Fruit fly (Drosophila melanogaster): ENCODE results near the gene zuc.
A peak's percentile ranks its signal among the peaks of the same experiment; 100 is the strongest.

zuc gene

DNA sequence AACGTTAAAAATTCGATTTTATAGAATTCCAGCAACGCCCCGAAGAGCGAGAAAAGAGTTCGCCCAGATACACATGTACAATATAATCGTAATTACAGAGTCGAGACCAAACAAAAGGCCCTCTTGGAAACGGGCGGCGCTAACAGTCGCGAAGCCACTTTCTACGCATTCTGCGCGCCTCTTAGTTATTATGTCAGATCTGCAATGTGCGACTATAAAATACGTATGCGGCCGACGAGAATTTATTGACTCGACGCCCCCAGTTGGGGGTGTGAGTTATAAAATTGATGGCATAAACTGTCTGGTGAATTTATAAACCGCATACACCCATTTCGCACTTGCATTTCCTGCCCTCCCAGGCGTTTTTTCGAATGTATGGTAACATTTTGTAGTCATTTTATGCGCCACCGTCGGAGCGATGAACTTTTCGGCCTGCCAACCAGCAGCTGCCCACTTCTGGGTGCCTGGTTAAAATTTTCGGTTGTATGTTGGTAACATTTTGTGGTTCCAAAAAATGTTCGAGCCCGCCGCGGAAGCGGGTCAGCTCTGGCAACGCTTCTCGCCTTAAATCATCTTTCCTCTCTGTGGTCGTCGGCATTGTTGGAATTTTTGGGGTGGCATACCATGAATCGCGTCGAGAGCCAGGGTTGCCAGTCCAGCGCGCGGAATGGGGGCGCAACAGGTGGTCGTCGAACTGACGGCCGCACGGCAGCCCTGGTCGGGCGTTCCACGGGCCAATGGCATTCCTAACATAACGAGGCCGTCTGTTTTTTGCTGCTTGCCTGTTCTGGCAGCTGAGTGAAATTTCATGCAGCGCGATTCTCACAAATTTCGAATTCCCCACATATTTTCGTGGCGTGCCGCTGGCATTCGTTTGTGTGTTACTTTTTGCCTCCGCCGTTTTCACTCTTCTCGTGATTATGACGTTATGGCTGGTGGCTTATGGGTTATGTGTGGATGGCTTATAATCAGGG is 22.3 kb upstream of the zuc start:
- no peak for TF ChIP-seq CG17801 (GFP tag; optimal IDR thresholded peaks at IDR 0.05; ENCODE audit: partially characterized antibody)

DNA sequence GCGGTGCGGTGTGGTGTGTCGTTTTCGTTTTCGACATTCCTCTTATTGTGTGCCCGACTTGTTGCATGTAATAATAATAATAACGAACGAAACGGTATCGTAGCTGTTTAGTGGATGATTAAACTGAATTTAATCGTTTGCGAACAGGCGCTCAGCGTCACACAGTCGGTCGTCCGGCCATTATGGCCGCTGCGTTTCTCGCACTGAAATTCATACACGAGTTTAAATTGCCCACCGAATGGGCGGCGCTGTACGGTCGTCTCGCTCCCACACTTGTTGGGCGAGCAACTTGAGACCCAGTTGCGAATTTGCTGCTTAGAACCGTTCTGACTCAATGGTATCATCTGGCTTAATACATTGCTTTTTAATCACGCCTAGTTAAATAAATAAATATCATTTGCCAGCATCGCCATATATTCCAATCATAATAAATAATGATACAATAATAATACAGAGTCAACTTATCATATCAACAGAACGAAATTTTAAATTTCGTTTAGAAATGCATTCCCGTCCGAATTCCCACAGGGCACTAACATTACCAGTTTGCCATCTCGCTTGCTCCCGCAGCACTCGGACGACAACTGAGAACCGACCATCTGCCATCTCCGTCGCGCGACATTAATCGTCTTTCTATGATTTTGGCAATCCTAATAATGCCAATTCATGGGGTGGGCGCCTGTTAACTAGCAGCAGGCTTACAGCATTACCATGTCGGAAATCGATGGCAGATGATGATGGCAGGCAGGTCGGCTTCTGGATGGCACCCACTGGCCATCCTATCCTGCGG is 21.4 kb upstream of the zuc start:
- TF ChIP-seq CG17801 (GFP tag; optimal IDR thresholded peaks at IDR 0.05; ENCODE audit: partially characterized antibody) = peak; percentile 91

DNA sequence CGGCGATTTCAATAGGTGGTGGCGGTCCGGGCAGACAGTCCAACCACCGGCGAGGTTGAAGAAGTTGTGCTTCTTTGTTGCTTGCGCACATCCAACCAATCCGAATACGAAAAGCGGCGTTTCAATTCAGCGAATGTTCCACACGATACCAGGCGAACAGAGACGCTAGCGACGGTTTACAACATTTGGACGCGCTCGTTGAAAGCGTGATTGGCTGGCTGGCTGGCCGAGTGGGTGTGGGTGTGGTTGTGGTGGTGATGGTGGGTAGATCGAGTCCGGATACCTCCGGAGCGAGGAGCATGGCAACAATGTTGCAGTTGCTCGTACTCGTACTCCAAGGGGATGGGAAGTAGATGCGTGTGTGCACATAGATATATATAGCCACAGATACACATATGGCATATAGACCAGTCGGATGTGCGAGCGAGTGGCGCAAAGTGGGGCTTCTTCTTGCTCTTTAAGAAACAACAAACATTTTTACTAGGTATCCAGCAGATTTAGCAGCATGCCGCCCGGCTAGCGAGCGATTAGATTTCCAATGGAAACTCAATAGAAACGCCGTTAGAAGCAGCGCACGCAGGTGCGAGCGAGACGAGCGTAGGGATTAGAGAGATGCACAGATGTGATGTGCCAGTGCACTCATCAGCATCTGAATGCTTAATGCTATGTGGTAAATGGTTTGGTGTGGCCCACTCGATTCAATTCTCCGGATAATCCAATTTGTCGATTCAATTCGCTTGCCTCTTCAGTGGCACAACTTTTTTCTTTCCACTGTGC is 20.6 kb upstream of the zuc start:
- peak; percentile 70 for TF ChIP-seq CG17801 (GFP tag; optimal IDR thresholded peaks at IDR 0.05; ENCODE audit: partially characterized antibody)

DNA sequence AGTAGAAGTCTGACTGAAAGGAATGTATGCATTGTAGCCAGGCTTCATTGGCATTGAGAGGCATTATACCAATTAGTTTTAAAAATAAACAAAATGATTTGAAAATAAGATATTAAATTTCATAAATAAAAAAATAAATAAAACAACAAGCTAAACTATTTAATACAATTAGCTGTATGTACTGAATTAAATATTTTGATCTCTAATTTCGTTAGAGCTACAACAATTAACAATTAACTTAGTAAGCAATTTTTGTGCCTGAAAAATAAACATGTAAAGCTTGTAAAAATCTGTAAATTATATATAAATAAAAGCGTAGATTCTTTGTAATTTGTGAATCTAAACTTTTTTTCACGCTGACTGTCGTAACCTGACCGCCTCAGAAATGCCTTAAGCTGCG is 18.2 kb upstream of the zuc start, which contains the start of gene Rh5:
TSS of gene Rh5 (plus strand) at position 301 of the 400 bp plus-strand sequence.
- TF ChIP-seq CG17801 (GFP tag; optimal IDR thresholded peaks at IDR 0.05; ENCODE audit: partially characterized antibody) = no peak

DNA sequence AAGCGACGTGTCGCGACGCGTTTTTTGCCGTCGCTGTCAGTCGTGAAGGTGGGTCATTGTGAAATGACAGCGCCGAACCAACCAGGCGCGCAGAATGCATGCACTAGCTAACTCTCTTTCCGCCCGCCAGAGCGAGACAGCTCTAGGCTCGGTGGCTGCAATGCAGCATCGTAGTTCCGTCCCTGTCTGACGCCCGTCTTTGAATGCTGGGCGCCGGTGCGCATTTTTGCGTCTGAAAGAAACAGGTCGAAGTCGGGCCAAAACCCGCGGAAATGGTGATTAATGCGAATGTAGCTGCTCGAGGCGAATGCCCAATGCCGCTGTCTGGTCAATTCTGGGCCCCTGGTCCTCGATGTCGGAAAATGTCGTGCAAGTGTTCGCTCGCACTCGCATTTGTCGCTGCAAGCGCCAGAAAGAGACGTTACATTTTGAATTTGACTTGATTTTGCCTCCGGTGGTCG is 17.7 kb upstream of the zuc start:
- TF ChIP-seq CG17801 (GFP tag; optimal IDR thresholded peaks at IDR 0.05; ENCODE audit: partially characterized antibody) = peak; percentile 87

DNA sequence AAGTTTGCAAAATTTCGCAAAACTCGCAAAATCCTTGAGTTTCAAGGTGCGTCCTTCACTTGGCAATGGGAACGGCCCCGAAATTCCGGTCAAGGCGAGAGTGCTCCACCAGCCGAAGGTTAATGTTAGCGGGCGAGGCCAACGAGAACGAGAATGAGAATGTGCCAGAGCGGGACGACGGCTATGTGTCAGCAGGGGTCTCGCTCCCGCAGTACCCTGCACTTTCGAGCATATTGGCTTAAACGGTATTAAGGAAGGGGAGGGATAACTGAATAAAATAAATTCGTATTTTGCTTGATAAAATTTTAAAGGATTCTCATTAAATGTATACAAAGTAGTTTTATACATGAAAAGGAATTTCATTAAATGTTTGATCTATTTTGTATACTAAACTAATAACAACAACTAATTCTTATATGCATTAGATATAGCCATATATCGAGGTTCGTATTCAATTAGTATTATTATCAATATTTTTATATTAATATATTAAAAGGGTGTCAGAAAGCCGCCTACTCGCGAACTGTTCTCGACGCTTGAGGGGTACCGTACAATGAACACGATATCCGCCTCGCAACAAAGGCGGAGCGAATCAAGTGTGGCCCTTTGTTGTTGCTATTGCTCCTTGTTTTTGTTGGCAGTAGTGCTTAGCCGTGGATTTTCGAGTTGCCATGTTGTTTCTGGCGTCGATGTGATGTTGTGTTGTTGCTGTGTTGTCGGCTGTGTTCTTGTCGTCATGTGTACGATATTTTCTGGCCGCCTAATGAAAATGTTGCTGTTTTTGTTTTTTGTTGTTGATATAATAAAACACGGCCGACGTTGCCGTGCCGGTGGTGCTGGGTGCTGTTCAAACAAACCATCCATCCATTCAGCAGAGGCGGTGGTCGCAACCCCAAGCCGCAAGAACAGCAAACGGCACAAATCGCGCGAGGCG is 17.0 kb upstream of the zuc start:
- TF ChIP-seq CG17801 (GFP tag; optimal IDR thresholded peaks at IDR 0.05; ENCODE audit: partially characterized antibody) = peak; percentile 90

DNA sequence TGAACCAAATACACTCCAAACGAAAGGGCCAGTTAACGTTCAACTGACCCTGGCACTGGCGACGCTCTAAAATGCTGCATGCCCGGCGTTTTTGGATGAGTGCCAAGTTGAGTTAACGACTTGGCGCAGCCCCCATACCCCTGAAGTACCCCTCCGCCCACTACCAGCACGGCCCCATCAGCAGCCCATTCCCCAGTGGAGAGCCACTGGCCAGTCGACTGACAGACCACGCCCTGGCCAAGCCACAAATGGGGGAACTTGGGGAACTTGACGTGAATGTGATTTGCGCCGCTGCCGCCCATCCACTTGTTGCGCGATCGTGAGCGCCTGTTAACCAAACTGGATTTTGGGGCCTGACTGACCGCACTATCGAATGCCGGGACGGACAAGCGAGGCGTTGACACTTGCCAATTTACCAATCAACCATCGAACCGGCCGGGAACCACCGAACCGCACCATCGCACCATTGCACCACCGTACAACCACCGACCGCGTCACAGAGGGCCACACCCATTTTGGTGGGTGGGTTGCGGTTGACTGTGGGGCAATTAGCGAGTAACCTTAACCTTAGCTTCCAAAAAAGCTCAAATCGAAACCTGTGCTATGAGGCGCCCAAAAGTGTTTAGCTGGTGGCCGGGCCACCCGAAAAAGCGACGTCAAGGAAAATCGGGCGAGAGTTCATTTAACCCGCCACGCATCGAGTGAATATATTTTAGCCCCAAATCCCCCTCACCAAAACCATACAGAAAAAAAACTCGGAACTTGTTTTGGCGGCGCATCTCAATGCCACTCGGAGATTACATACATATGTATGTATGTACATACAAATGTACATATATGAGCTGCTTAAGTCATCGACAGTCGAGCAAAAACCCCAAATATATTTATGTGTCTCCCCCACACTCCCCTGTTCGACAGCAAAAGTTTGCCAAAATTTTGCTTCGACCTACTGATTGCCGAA is 16.0 kb upstream of the zuc start:
- no peak for TF ChIP-seq CG17801 (GFP tag; optimal IDR thresholded peaks at IDR 0.05; ENCODE audit: partially characterized antibody)

DNA sequence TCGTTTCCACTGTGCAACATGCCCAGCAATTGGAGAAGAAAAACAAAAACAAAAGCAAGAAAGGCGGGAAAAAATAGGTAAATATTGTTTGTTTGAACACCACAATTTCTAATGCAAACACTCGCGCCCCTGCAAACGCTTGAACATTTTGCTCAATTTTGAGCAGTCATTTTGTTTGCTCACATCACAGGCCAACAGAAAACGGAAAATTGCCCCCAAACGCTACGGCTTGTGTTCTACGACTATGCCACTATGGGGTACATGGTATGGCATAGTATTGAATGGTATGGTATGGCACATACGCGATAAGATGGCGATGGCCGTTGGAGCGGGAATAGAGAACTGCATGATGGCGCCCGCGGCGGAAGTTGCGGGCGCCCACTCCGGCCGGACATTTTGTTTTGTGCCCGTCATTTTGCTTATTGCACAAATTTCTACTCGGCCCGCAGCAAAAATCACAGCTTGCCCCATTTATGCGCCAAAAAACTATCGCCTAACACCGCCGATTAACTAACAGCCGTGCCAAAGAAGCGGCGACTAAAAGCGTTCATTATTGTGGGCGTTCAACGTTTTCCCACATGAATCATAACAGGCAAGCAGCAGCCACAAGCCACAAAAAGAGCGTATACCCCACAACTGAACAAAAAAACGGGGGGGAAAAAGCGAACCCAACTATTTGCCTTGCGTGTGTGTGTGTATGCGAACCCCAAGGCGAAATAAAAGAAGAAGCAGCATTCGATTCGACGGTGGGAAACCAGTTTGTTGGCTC is 14.7 kb upstream of the zuc start:
- TF ChIP-seq CG17801 (GFP tag; optimal IDR thresholded peaks at IDR 0.05; ENCODE audit: partially characterized antibody) = no peak

DNA sequence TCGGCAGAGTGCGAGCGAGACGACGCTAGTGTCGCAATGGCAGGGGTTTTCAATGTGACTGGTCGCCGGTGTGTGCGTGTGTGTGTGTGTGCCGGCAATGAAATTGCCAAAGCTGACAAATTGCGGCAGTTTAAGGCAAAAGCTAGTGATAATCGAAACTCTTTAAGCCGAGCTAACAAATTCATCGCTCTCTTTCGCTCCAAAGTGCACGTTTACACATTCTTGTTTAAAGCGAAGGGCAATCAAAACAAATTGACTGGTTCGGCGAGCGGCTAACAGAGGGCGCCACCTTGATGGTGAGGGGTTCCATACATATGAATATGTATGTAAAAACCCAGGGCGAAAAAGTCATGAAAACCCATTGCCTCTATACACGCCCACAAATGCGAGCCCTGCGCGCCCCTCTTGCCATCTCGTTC is 14.1 kb upstream of the zuc start:
- TF ChIP-seq CG17801 (GFP tag; optimal IDR thresholded peaks at IDR 0.05; ENCODE audit: partially characterized antibody) = peak; percentile 22

DNA sequence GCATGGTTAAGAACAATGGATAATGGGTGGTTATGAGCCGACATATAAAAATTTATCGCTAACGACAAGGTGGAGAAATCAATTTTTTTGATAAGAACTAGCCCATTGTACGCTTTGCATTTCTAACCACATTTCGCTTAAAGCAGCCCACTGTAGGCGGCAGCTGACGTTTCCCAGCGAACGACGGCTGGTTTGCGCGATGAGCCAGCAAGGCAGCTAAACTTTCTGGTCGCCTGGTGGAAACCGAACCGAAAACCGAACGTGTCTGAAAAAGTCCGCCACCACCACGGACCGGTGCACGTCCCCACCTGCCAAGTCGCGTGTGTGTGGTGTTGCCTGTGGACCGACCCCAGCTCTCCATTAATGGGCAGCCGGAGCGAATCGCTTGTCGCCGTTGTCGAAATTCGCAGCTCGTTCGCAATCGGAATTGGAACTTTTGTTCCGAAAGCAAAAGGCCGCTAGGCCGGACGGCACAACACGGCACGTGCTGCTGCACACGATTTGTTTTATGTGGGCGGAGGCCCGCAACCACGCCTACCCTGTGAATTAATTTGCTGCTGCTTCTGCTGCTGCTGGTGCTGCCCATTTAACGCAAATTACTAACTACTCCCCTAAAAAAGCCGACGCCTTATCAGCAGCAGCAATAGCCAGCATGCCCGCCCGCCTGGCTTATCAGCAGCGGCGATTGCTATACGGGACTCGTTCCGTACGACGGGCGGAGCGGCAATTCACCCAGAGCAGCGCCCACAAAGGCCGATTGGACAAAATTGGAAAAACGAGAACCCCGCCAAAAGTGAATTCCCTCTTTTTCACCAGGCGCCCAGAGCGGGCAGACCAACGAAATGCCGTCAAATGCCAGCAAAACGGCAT is 13.5 kb upstream of the zuc start:
- no peak for TF ChIP-seq CG17801 (GFP tag; optimal IDR thresholded peaks at IDR 0.05; ENCODE audit: partially characterized antibody)

DNA sequence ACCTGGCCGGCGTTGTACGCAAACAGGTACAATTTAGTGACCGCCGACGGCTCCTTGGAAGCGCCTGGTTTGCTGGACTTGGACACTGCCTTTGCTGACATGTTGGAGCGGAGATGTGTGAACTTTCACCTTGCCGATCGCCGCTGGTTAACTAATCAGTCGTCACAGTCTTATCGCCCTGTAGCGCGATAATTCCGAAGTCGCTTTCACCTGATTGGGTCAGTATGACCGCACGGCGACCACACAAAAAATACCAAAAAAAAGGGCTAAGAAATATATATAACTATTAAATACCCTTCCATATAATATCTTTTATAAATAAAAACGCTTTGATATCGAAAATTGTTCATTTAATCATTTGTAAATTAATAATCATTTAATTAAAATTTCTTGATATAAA is 12.4 kb upstream of the zuc start, which contains the start of gene Hacd1:
TSS of gene Hacd1 (minus strand) at position 216 of the 400 bp plus-strand sequence.
- peak; percentile 44 for TF ChIP-seq CG17801 (GFP tag; optimal IDR thresholded peaks at IDR 0.05; ENCODE audit: partially characterized antibody)
